Worm (Caenorhabditis elegans) whole organism, midembryonic: ENCODE results near the gene str-254.

ENCODE experiments used
- T22C8.4 ChIP-seq: fragments of 200-800 bp; sonication (Bioruptor generic); IDR thresholded peaks from 2 replicates; pipeline ENCODE4 v1.3.6; 2022; ENCODE audit warnings: missing genetic modification characterization, missing compliant biosample characterization
- flt-1 ChIP-seq: fragments of 200-800 bp; sonication (Bioruptor generic); IDR thresholded peaks from 2 replicates; pipeline ENCODE4 v1.3.6; 2022; ENCODE audit warnings: missing genetic modification characterization, missing compliant biosample characterization
- klf-2 ChIP-seq: fragments of 200-800 bp; sonication (Bioruptor generic); conservative IDR thresholded peaks from 2 replicates; pipeline ENCODE4 v1.3.6; 2022; ENCODE audit warnings: missing genetic modification reagents, missing genetic modification characterization, missing compliant biosample characterization
- med-1 ChIP-seq: sonication (generic microtip); optimal IDR thresholded peaks from 2 replicates; lab custom pipeline; 2017; ENCODE audit warnings: missing genetic modification characterization, mild to moderate bottlenecking, missing compliant biosample characterization, antibody characterized with exemption, missing genetic modification reagents; ENCODE audit not compliant: insufficient read depth
- ref-1 ChIP-seq: fragments of 200-800 bp; sonication (Bioruptor generic); conservative IDR thresholded peaks from 2 replicates; pipeline ENCODE4 v1.3.6; 2022; ENCODE audit warnings: missing genetic modification reagents, missing genetic modification characterization, missing compliant biosample characterization
- ztf-23 ChIP-seq: fragments of 200-800 bp; sonication (Bioruptor generic); IDR thresholded peaks from 2 replicates; pipeline ENCODE4 v1.3.6; 2022; ENCODE audit warnings: missing genetic modification reagents, missing genetic modification characterization, missing compliant biosample characterization
- ztf-29 ChIP-seq: fragments of 200-800 bp; sonication (Bioruptor generic); IDR thresholded peaks from 2 replicates; pipeline ENCODE4 v1.3.6; 2022; ENCODE audit warnings: missing genetic modification reagents, missing genetic modification characterization, missing compliant biosample characterization

ce11 chrV:16153375-16153774 lies at the start of gene str-254:
- TF ChIP-seq flt-1 (no peak), ztf-23 (GFP tag; lab: Robert Waterston, UW) (no peak), ref-1 (GFP tag; lab: Robert Waterston, UW) (no peak), T22C8.4 (GFP tag; lab: Robert Waterston, UW) (no peak), med-1 (no peak), ztf-29 (GFP tag; lab: Robert Waterston, UW) (no peak), klf-2 (GFP tag; lab: Robert Waterston, UW) (no peak)
